Fruit fly (Drosophila melanogaster) whole organism, embryonic: Measurements from ENCODE around the gene CG44303.

ENCODE experiments used
- Awh ChIP-seq: fragments of 200-800 bp; sonication (Bioruptor generic); IDR thresholded peaks from 2 replicates; pipeline ENCODE4, ENCODE4 v1.3.6; 2022; ENCODE audit warnings: missing biosample characterization, missing genetic modification characterization
- B-H2 ChIP-seq: fragments of 200-800 bp; sonication (Bioruptor generic); optimal IDR thresholded peaks from 2 replicates; lab custom pipeline; 2018; ENCODE audit warnings: missing biosample characterization, mild to moderate bottlenecking, missing genetic modification characterization
- Bgb ChIP-seq: fragments of 200-800 bp; sonication (Bioruptor generic); IDR thresholded peaks from 2 replicates; pipeline ENCODE4 v1.3.6; 2022; ENCODE audit warnings: missing biosample characterization, missing genetic modification characterization; ENCODE audit not compliant: partially characterized antibody
- BtbVII ChIP-seq: fragments of 200-800 bp; sonication (Bioruptor generic); optimal IDR thresholded peaks from 3 replicates; lab custom pipeline; 2017; ENCODE audit warnings: missing biosample characterization, mild to moderate bottlenecking, missing genetic modification characterization
- CG10147 ChIP-seq: fragments of 200-800 bp; sonication (Bioruptor generic); optimal IDR thresholded peaks from 2 replicates; lab custom pipeline; 2019; ENCODE audit warnings: missing biosample characterization, mild to moderate bottlenecking, missing genetic modification characterization, moderate library complexity
- CG12155 ChIP-seq: fragments of 200-800 bp; sonication (Bioruptor generic); optimal IDR thresholded peaks from 3 replicates; lab custom pipeline; 2016; ENCODE audit warnings: missing biosample characterization, missing genetic modification characterization
- CG12236 ChIP-seq: fragments of 200-800 bp; sonication (Bioruptor generic); optimal IDR thresholded peaks from 2 replicates; lab custom pipeline; 2016; ENCODE audit warnings: missing biosample characterization, missing genetic modification characterization
- CG12942 ChIP-seq: fragments of 200-800 bp; sonication (Bioruptor generic); optimal IDR thresholded peaks from 3 replicates; lab custom pipeline; 2016; ENCODE audit warnings: missing biosample characterization, missing genetic modification characterization
- CG14441 ChIP-seq: fragments of 200-800 bp; sonication (Bioruptor generic); IDR thresholded peaks from 2 replicates; pipeline ENCODE4 v1.3.6; 2022; ENCODE audit warnings: missing biosample characterization, missing genetic modification characterization
- CG17186 ChIP-seq: fragments of 200-800 bp; sonication (Bioruptor generic); optimal IDR thresholded peaks from 3 replicates; lab custom pipeline; 2017; ENCODE audit warnings: missing biosample characterization, missing genetic modification reagents, missing genetic modification characterization
- CG17361 ChIP-seq: fragments of 200-800 bp; sonication (Bioruptor generic); IDR thresholded peaks from 3 replicates; pipeline ENCODE4 v1.3.6; 2022; ENCODE audit warnings: missing biosample characterization, missing genetic modification characterization
- CG17568 ChIP-seq: fragments of 200-800 bp; sonication (Bioruptor generic); optimal IDR thresholded peaks from 2 replicates; lab custom pipeline; 2018; ENCODE audit warnings: missing biosample characterization, mild to moderate bottlenecking, missing genetic modification characterization, moderate library complexity
- CG18262 ChIP-seq: fragments of 200-800 bp; optimal IDR thresholded peaks from 3 replicates; lab custom pipeline; 2019; ENCODE audit warnings: missing biosample characterization, mild to moderate bottlenecking, missing genetic modification characterization, moderate library complexity
- CG2129 ChIP-seq: fragments of 200-800 bp; sonication (Bioruptor generic); IDR thresholded peaks from 2 replicates; pipeline ENCODE4 v1.3.6; 2022; ENCODE audit warnings: missing biosample characterization, missing genetic modification characterization; ENCODE audit not compliant: partially characterized antibody
- CG2199 ChIP-seq: fragments of 200-800 bp; sonication (Bioruptor generic); IDR thresholded peaks from 3 replicates; pipeline ENCODE4 v1.3.6; 2022; ENCODE audit warnings: missing biosample characterization, missing genetic modification characterization
- CG2712 ChIP-seq: fragments of 200-800 bp; optimal IDR thresholded peaks from 3 replicates; lab custom pipeline; 2019; ENCODE audit warnings: missing biosample characterization, mild to moderate bottlenecking, missing genetic modification characterization, moderate library complexity
- CG2875 ChIP-seq: fragments of 200-800 bp; sonication (Bioruptor generic); optimal IDR thresholded peaks from 2 replicates; lab custom pipeline; 2017; ENCODE audit warnings: missing biosample characterization, mild to moderate bottlenecking, missing genetic modification characterization, missing genetic modification reagents
- CG31365 ChIP-seq: fragments of 200-800 bp; sonication (Bioruptor generic); optimal IDR thresholded peaks from 2 replicates; lab custom pipeline; 2018; ENCODE audit warnings: missing biosample characterization, mild to moderate bottlenecking, missing genetic modification characterization
- CG4820 ChIP-seq: fragments of 200-800 bp; sonication (Bioruptor generic); optimal IDR thresholded peaks from 3 replicates; lab custom pipeline; 2016; ENCODE audit warnings: missing biosample characterization, missing genetic modification characterization
- CG5245 ChIP-seq: fragments of 200-800 bp; sonication (Bioruptor generic); optimal IDR thresholded peaks from 3 replicates; lab custom pipeline; 2016; ENCODE audit warnings: missing biosample characterization, missing genetic modification characterization
- CG6272 ChIP-seq: fragments of 200-800 bp; sonication (Bioruptor generic); IDR thresholded peaks from 2 replicates; pipeline ENCODE4 v1.3.6; 2022; ENCODE audit warnings: missing biosample characterization, missing genetic modification characterization
- CG7372 ChIP-seq: fragments of 200-800 bp; sonication (Bioruptor generic); IDR thresholded peaks from 2 replicates; pipeline ENCODE4 v1.3.6; 2022; ENCODE audit warnings: missing biosample characterization, missing genetic modification characterization
- CG8388 ChIP-seq: fragments of 200-800 bp; sonication (Bioruptor generic); optimal IDR thresholded peaks from 2 replicates; lab custom pipeline; 2019; ENCODE audit warnings: missing biosample characterization, mild to moderate bottlenecking, missing genetic modification characterization, moderate library complexity
- CHES-1-like ChIP-seq: fragments of 200-800 bp; sonication (Bioruptor generic); optimal IDR thresholded peaks from 2 replicates; lab custom pipeline; 2016; ENCODE audit warnings: missing biosample characterization, missing genetic modification characterization
- ERR ChIP-seq: fragments of 200-800 bp; sonication (Bioruptor generic); optimal IDR thresholded peaks from 2 replicates; lab custom pipeline; 2016; ENCODE audit warnings: missing biosample characterization, missing genetic modification characterization
- Elba2 ChIP-seq: fragments of 200-800 bp; sonication (Bioruptor generic); optimal IDR thresholded peaks from 3 replicates; lab custom pipeline; 2016; ENCODE audit warnings: missing biosample characterization, missing genetic modification characterization
- H15 ChIP-seq: fragments of 200-800 bp; sonication (Bioruptor generic); IDR thresholded peaks from 3 replicates; pipeline ENCODE4 v1.3.6; 2022; ENCODE audit warnings: missing biosample characterization, missing genetic modification characterization
- Hr39 ChIP-seq: fragments of >200 bp; optimal IDR thresholded peaks from 2 replicates; lab custom pipeline; 2017
- NC2α ChIP-seq: fragments of 200-800 bp; sonication (Bioruptor generic); optimal IDR thresholded peaks from 2 replicates; lab custom pipeline; 2016; ENCODE audit warnings: missing biosample characterization, missing genetic modification characterization
- Sin3A ChIP-seq: fragments of >200 bp; optimal IDR thresholded peaks from 2 replicates; lab custom pipeline; 2018
- Sox100B ChIP-seq: fragments of 200-800 bp; sonication (Bioruptor generic); optimal IDR thresholded peaks from 3 replicates; lab custom pipeline; 2018; ENCODE audit warnings: missing biosample characterization, mild to moderate bottlenecking, missing genetic modification characterization
- Spps ChIP-seq: fragments of 200-800 bp; sonication (Bioruptor generic); optimal IDR thresholded peaks from 2 replicates; lab custom pipeline; 2018; ENCODE audit warnings: missing biosample characterization, mild to moderate bottlenecking, missing genetic modification characterization
- Ssrp ChIP-seq: fragments of 200-800 bp; sonication (Bioruptor generic); optimal IDR thresholded peaks from 2 replicates; lab custom pipeline; 2018; ENCODE audit warnings: missing biosample characterization, mild to moderate bottlenecking, missing genetic modification characterization, moderate library complexity
- Vsx1 ChIP-seq: fragments of 200-800 bp; sonication (Bioruptor generic); optimal IDR thresholded peaks from 2 replicates; lab custom pipeline; 2017; ENCODE audit warnings: missing biosample characterization, mild to moderate bottlenecking, missing genetic modification characterization, missing genetic modification reagents
- amos ChIP-seq: fragments of 200-800 bp; sonication (Bioruptor generic); IDR thresholded peaks from 2 replicates; pipeline ENCODE4 v1.3.6; 2022; ENCODE audit warnings: missing biosample characterization, missing genetic modification characterization; ENCODE audit not compliant: partially characterized antibody
- bsh ChIP-seq, 2 experiments: fragments of 200-800 bp; sonication (Bioruptor generic); optimal IDR thresholded peaks; 2 replicates each; lab custom pipeline; 2017 to 2018; ENCODE audit warnings: mild to moderate bottlenecking in 2 of 2, missing biosample characterization in 2 of 2, missing genetic modification characterization in 2 of 2, moderate library complexity in 1 of 2
- ci ChIP-seq: fragments of 200-800 bp; sonication (Bioruptor generic); IDR thresholded peaks from 3 replicates; pipeline ENCODE4 v1.3.6; 2022; ENCODE audit warnings: missing biosample characterization, missing genetic modification characterization
- crc ChIP-seq: fragments of 200-800 bp; sonication (Bioruptor generic); optimal IDR thresholded peaks from 2 replicates; lab custom pipeline; 2016; ENCODE audit warnings: missing biosample characterization, missing genetic modification characterization
- eve ChIP-seq, 2 experiments: fragments of >200 bp; optimal IDR thresholded peaks; 2 replicates each; lab custom pipeline; 2017; ENCODE audit warnings: missing biosample characterization in 2 of 2, missing genetic modification characterization in 2 of 2
- gem ChIP-seq: fragments of 200-800 bp; sonication (Bioruptor generic); optimal IDR thresholded peaks from 2 replicates; lab custom pipeline; 2019; ENCODE audit warnings: missing biosample characterization, mild to moderate bottlenecking, missing genetic modification characterization, moderate library complexity
- gsb ChIP-seq: fragments of 200-800 bp; sonication (Bioruptor generic); IDR thresholded peaks from 2 replicates; pipeline ENCODE4 v1.3.6; 2022; ENCODE audit warnings: missing biosample characterization, missing genetic modification characterization
- kni ChIP-seq: fragments of 200-800 bp; sonication (Bioruptor generic); optimal IDR thresholded peaks from 3 replicates; lab custom pipeline; 2017; ENCODE audit warnings: mild to moderate bottlenecking, missing biosample characterization, missing genetic modification reagents, missing genetic modification characterization
- lab ChIP-seq: fragments of 200-800 bp; sonication (Bioruptor generic); optimal IDR thresholded peaks from 3 replicates; lab custom pipeline; 2017; ENCODE audit warnings: missing biosample characterization, missing genetic modification characterization, mild to moderate bottlenecking, moderate library complexity, missing genetic modification reagents
- lola ChIP-seq, 3 experiments: fragments of >200 bp in 2 of 3; fragments of 200-800 bp in 1 of 3; sonication (Bioruptor generic) in 1 of 3; optimal IDR thresholded peaks; 2 replicates each; lab custom pipeline; 2017 to 2019; ENCODE audit warnings: missing biosample characterization in 3 of 3, missing genetic modification characterization in 3 of 3, mild to moderate bottlenecking in 1 of 3, moderate library complexity in 1 of 3
- mam ChIP-seq: fragments of 200-800 bp; sonication (Bioruptor generic); optimal IDR thresholded peaks from 3 replicates; lab custom pipeline; 2016; ENCODE audit warnings: missing biosample characterization, missing genetic modification characterization
- prd ChIP-seq, 3 experiments: fragments of >200 bp in 2 of 3; fragments of 200-800 bp in 1 of 3; sonication (Bioruptor generic) in 1 of 3; optimal IDR thresholded peaks in 2 of 3; IDR thresholded peaks in 1 of 3; 2 replicates in 2 of 3; 3 replicates in 1 of 3; pipeline versions ENCODE4 v1.3.6 to Lab custom; 2017 to 2022; ENCODE audit warnings: missing biosample characterization in 1 of 3, missing genetic modification characterization in 1 of 3
- slbo ChIP-seq: fragments of 200-800 bp; sonication (Bioruptor generic); IDR thresholded peaks from 2 replicates; pipeline ENCODE4 v1.3.6; 2022; ENCODE audit warnings: missing biosample characterization, missing genetic modification characterization
- sug ChIP-seq: fragments of 200-800 bp; optimal IDR thresholded peaks from 2 replicates; lab custom pipeline; 2019; ENCODE audit warnings: missing biosample characterization, mild to moderate bottlenecking, missing genetic modification characterization, moderate library complexity
- tgo ChIP-seq: fragments of 200-800 bp; sonication (Bioruptor generic); IDR thresholded peaks from 3 replicates; pipeline ENCODE4 v1.3.6; 2022; ENCODE audit warnings: missing biosample characterization, missing genetic modification characterization

The CG44303 gene

DNA sequence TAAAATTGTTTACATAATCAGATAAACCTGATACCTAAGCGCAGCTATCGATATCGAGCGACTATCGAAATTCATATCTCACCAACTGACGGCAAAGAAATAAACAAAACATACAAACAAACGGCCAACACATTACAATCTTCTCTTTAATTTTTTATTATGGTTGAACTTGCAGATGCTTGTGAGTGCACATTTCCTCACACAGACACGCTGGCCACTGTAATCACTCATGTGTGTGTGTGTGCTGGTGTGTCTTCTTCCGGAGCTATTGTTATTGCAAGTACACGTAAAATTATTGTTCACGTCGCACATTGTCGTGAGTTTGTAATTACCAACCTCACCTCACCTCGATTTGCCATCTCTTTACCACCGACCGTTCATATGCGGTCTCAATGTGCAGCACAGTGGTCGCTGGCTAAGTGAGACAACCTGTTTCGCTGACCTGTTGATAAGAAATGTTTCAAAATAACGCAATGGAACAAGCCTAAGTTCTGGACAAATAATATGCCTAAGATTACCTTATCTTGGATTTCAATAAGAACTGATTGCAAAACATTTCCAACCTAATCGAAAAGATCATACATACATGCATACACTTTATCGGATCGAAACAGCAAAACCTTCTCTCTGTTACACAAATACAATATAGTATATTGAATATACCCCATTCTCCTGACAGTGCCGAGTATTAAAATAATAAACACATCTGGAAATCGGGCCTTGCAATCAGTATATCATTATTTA is 18.0 kb upstream of the CG44303 start (continued):
- no peak for TF ChIP-seq amos (GFP tag; lab: Robert Waterston, UW)
- TF ChIP-seq Hr39 (lab: Kevin White, UChicago) = no peak
- TF ChIP-seq CG17568 (GFP tag; lab: Kevin White, UChicago) = no peak
- no peak for TF ChIP-seq gsb (GFP tag; lab: Robert Waterston, UW)
- no peak for TF ChIP-seq Spps (tag; lab: Kevin White, UChicago)
- TF ChIP-seq H15 = no peak
- no peak for TF ChIP-seq prd (optimal IDR thresholded peaks at IDR 0.05; lab: Kevin White, UChicago)
- TF ChIP-seq prd (GFP tag; IDR thresholded peaks at IDR 0.05; lab: Robert Waterston, UW) = peak; percentile 22; the same call in 1 of the 3 replicates
- no peak for TF ChIP-seq CG5245 (GFP tag; lab: Kevin White, UChicago)
- no peak for TF ChIP-seq mam (GFP tag; lab: Kevin White, UChicago)
- TF ChIP-seq CHES-1-like (GFP tag; lab: Kevin White, UChicago) = no peak
- TF ChIP-seq ci (GFP tag; lab: Robert Waterston, UW) = peak; percentile 40; the same call in 1 of the 3 replicates
- no peak for TF ChIP-seq CG2129
- TF ChIP-seq kni (GFP tag; lab: Kevin White, UChicago) = peak; percentile 8
- no peak for TF ChIP-seq CG12236 (GFP tag; lab: Kevin White, UChicago)
- no peak for TF ChIP-seq lab
- TF ChIP-seq CG31365 = no peak
- no peak for TF ChIP-seq NC2α (GFP tag; lab: Kevin White, UChicago)
- TF ChIP-seq slbo (GFP tag; lab: Robert Waterston, UW) = peak; percentile 12; the same call in 1 of the 2 replicates
- no peak for TF ChIP-seq CG6272 (GFP tag; lab: Robert Waterston, UW)
- TF ChIP-seq CG18262 (tag; lab: Kevin White, UChicago) = peak; percentile 44
- TF ChIP-seq Awh (GFP tag; lab: Robert Waterston, UW) = no peak
- no peak for TF ChIP-seq Bgb (GFP tag; lab: Robert Waterston, UW)
- TF ChIP-seq CG7372 = no peak
- TF ChIP-seq Sin3A (lab: Kevin White, UChicago) = no peak
- peak; percentile 81 for TF ChIP-seq CG14441
- TF ChIP-seq BtbVII (GFP tag; lab: Kevin White, UChicago) = no peak
- no peak for TF ChIP-seq Elba2 (GFP tag; lab: Kevin White, UChicago)

DNA sequence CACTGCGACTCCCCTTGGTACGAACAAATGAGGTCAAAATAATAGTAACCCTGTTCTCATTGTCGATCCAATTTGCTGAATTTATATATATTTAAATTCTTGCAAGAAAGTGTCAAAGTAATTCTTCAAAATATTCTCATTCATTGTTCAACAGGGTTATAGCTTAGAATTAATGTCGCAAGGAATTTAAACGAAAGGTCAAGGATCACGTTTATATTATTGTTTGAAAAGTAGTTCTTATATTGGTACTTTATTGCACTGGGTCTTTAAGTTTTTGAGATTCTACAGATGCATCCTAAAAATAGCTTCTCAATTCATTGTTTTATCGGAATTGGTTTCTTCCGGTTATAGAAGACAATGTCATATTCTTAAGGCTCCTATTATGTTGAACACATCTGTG is 16.7 kb upstream of the CG44303 start:
- TF ChIP-seq B-H2 (GFP tag; lab: Kevin White, UChicago) (no peak), ERR (no peak), bsh (GFP tag; optimal IDR thresholded peaks at IDR 0.05; lab: Kevin White, UChicago) (peak in 1 of 2 experiments; percentile 24), CG17186 (no peak), crc (GFP tag; lab: Kevin White, UChicago) (no peak), CG8388 (GFP tag; lab: Kevin White, UChicago) (no peak), CG12942 (GFP tag; lab: Kevin White, UChicago) (no peak), CG2875 (GFP tag; lab: Kevin White, UChicago) (no peak)

- TF ChIP-seq tgo (GFP tag; lab: Robert Waterston, UW) (no peak), eve (GFP tag; optimal IDR thresholded peaks at IDR 0.05; lab: Kevin White, UChicago) (peak in 1 of 2 experiments; percentile 31), Vsx1 (no peak), CG2199 (GFP tag; lab: Robert Waterston, UW) (no peak), CG10147 (no peak), sug (tag; lab: Kevin White, UChicago) (no peak), CG4820 (GFP tag; lab: Kevin White, UChicago) (no peak), CG12155 (GFP tag; lab: Kevin White, UChicago) (no peak), Ssrp (tag; lab: Kevin White, UChicago) (peak; percentile 5), gem (peak; percentile 18), CG17361 (GFP tag; lab: Robert Waterston, UW) (peak; percentile 44; the same call in 1 of the 3 replicates), lola (GFP tag; optimal IDR thresholded peaks at IDR 0.05; lab: Kevin White, UChicago) (peak in 1 of 3 experiments; percentile 19), Sox100B (GFP tag; lab: Kevin White, UChicago) (peak; percentile 22), CG2712 (tag; lab: Kevin White, UChicago) (no peak)
These were observed 16.0 kb upstream of the CG44303 start for dm6 chrX:6703237-6703636.
